Fruit fly (Drosophila melanogaster) whole organism, embryonic: ENCODE results near the gene Men.
A peak's percentile ranks its signal among the peaks of the same experiment; 100 is the strongest.

Experiments
- CG10543 ChIP-seq: fragments of 200-800 bp; sonication (Bioruptor generic); optimal IDR thresholded peaks from 3 replicates; lab custom pipeline; 2017; ENCODE audit warnings: missing biosample characterization, mild to moderate bottlenecking, missing genetic modification characterization, moderate library complexity
- CG10654 ChIP-seq: fragments of 200-800 bp; sonication (Bioruptor generic); optimal IDR thresholded peaks from 2 replicates; lab custom pipeline; 2016; ENCODE audit warnings: missing biosample characterization, missing genetic modification characterization
- CG11695 ChIP-seq: fragments of 200-800 bp; sonication (Bioruptor generic); IDR thresholded peaks from 3 replicates; pipeline ENCODE4 v1.3.6; 2022; ENCODE audit warnings: missing biosample characterization, missing genetic modification characterization
- CG13424 ChIP-seq: fragments of 200-800 bp; sonication (Bioruptor generic); optimal IDR thresholded peaks from 2 replicates; lab custom pipeline; 2019; ENCODE audit warnings: missing biosample characterization, mild to moderate bottlenecking, missing genetic modification characterization, moderate library complexity
- CG14014 ChIP-seq: fragments of 200-800 bp; sonication (Bioruptor generic); IDR thresholded peaks from 2 replicates; pipeline ENCODE4 v1.3.6; 2022; ENCODE audit warnings: missing biosample characterization, missing genetic modification characterization
- CG14860 ChIP-seq: fragments of 200-800 bp; sonication (Bioruptor generic); IDR thresholded peaks from 3 replicates; pipeline ENCODE4 v1.3.6; 2022; ENCODE audit warnings: missing biosample characterization, missing genetic modification characterization; ENCODE audit not compliant: partially characterized antibody
- CG15269 ChIP-seq: fragments of 200-800 bp; sonication (Bioruptor generic); optimal IDR thresholded peaks from 2 replicates; lab custom pipeline; 2018; ENCODE audit warnings: missing biosample characterization, mild to moderate bottlenecking, missing genetic modification characterization, moderate library complexity
- CG1602 ChIP-seq: fragments of 200-800 bp; sonication (Bioruptor generic); optimal IDR thresholded peaks from 3 replicates; lab custom pipeline; 2016; ENCODE audit warnings: missing biosample characterization, missing genetic modification characterization
- CG16779 ChIP-seq: fragments of 200-800 bp; sonication (Bioruptor generic); IDR thresholded peaks from 2 replicates; pipeline ENCODE4 v1.3.6; 2022; ENCODE audit warnings: missing biosample characterization, missing genetic modification characterization
- CG16815 ChIP-seq: fragments of 200-800 bp; sonication (Bioruptor generic); optimal IDR thresholded peaks from 3 replicates; lab custom pipeline; 2017; ENCODE audit warnings: missing biosample characterization, mild to moderate bottlenecking, missing genetic modification characterization
- CG17912 ChIP-seq: fragments of 200-800 bp; sonication (Bioruptor generic); optimal IDR thresholded peaks from 2 replicates; lab custom pipeline; 2018; ENCODE audit warnings: missing biosample characterization, mild to moderate bottlenecking, missing genetic modification characterization
- CG1792 ChIP-seq: fragments of 200-800 bp; sonication (Bioruptor generic); optimal IDR thresholded peaks from 2 replicates; lab custom pipeline; 2016; ENCODE audit warnings: missing biosample characterization, missing genetic modification characterization
- CG3065 ChIP-seq: fragments of 200-800 bp; sonication (Bioruptor generic); optimal IDR thresholded peaks from 2 replicates; lab custom pipeline; 2016; ENCODE audit warnings: missing biosample characterization, missing genetic modification characterization
- CG32767 ChIP-seq: fragments of 200-800 bp; sonication (Bioruptor generic); IDR thresholded peaks from 2 replicates; pipeline ENCODE4 v1.3.6; 2022; ENCODE audit warnings: missing biosample characterization, missing genetic modification characterization
- CG3995 ChIP-seq: fragments of 200-800 bp; sonication (Bioruptor generic); optimal IDR thresholded peaks from 3 replicates; lab custom pipeline; 2016; ENCODE audit warnings: missing biosample characterization, missing genetic modification characterization
- CG4424 ChIP-seq: fragments of 200-800 bp; sonication (Bioruptor generic); optimal IDR thresholded peaks from 3 replicates; lab custom pipeline; 2016; ENCODE audit warnings: missing biosample characterization, missing genetic modification characterization
- CG7271 ChIP-seq: fragments of 200-800 bp; sonication (Bioruptor generic); optimal IDR thresholded peaks from 2 replicates; lab custom pipeline; 2018; ENCODE audit warnings: missing biosample characterization, mild to moderate bottlenecking, missing genetic modification characterization, moderate library complexity
- CG9609 ChIP-seq: fragments of 200-800 bp; sonication (Bioruptor generic); optimal IDR thresholded peaks from 3 replicates; lab custom pipeline; 2016; ENCODE audit warnings: missing biosample characterization, missing genetic modification characterization
- Dfd ChIP-seq, 2 experiments: fragments of >200 bp; optimal IDR thresholded peaks; 2 replicates each; lab custom pipeline; 2017; ENCODE audit warnings: missing biosample characterization in 2 of 2, missing genetic modification characterization in 2 of 2
- Doc3 ChIP-seq: fragments of 200-800 bp; sonication (Bioruptor generic); IDR thresholded peaks from 3 replicates; pipeline ENCODE4 v1.3.6; 2022; ENCODE audit warnings: missing biosample characterization, missing genetic modification characterization; ENCODE audit not compliant: partially characterized antibody
- E2f2 ChIP-seq: fragments of 200-800 bp; sonication (Bioruptor generic); IDR thresholded peaks from 2 replicates; pipeline ENCODE4 v1.3.6; 2022; ENCODE audit warnings: missing biosample characterization, missing genetic modification characterization
- H15 ChIP-seq: fragments of 200-800 bp; sonication (Bioruptor generic); IDR thresholded peaks from 3 replicates; pipeline ENCODE4 v1.3.6; 2022; ENCODE audit warnings: missing biosample characterization, missing genetic modification characterization
- Hr78 ChIP-seq, 2 experiments: fragments of 200-800 bp in 1 of 2; fragments of >200 bp in 1 of 2; sonication (Bioruptor generic) in 1 of 2; optimal IDR thresholded peaks; 2 replicates each; lab custom pipeline; 2017 to 2019; ENCODE audit warnings: missing biosample characterization in 2 of 2, missing genetic modification characterization in 2 of 2, mild to moderate bottlenecking in 1 of 2, moderate library complexity in 1 of 2
- Opbp ChIP-seq: fragments of 200-800 bp; sonication (Bioruptor generic); IDR thresholded peaks from 3 replicates; pipeline ENCODE4 v1.3.6; 2022; ENCODE audit warnings: missing biosample characterization, missing genetic modification characterization; ENCODE audit not compliant: partially characterized antibody
- Pdp1 ChIP-seq, 2 experiments: fragments of 200-800 bp; sonication (Bioruptor generic); optimal IDR thresholded peaks; 3 replicates each; lab custom pipeline; 2016; ENCODE audit warnings: missing biosample characterization in 2 of 2, missing genetic modification characterization in 2 of 2, mild to moderate bottlenecking in 1 of 2, moderate library complexity in 1 of 2
- Vsx1 ChIP-seq: fragments of 200-800 bp; sonication (Bioruptor generic); optimal IDR thresholded peaks from 2 replicates; lab custom pipeline; 2017; ENCODE audit warnings: missing biosample characterization, mild to moderate bottlenecking, missing genetic modification characterization, missing genetic modification reagents
- caup ChIP-seq: fragments of 200-800 bp; sonication (Bioruptor generic); optimal IDR thresholded peaks from 3 replicates; lab custom pipeline; 2017; ENCODE audit warnings: missing biosample characterization, mild to moderate bottlenecking, missing genetic modification characterization, moderate library complexity; ENCODE audit not compliant: severe bottlenecking
- chif ChIP-seq, 2 experiments: fragments of 200-800 bp; sonication (Bioruptor generic); optimal IDR thresholded peaks; 3 replicates each; lab custom pipeline; 2016; ENCODE audit warnings: missing biosample characterization in 2 of 2, missing genetic modification characterization in 2 of 2
- chn ChIP-seq: fragments of 200-800 bp; sonication (Bioruptor generic); optimal IDR thresholded peaks from 2 replicates; lab custom pipeline; 2016; ENCODE audit warnings: missing biosample characterization, missing genetic modification characterization
- ci ChIP-seq: fragments of 200-800 bp; sonication (Bioruptor generic); IDR thresholded peaks from 3 replicates; pipeline ENCODE4 v1.3.6; 2022; ENCODE audit warnings: missing biosample characterization, missing genetic modification characterization
- crc ChIP-seq: fragments of 200-800 bp; sonication (Bioruptor generic); optimal IDR thresholded peaks from 2 replicates; lab custom pipeline; 2016; ENCODE audit warnings: missing biosample characterization, missing genetic modification characterization
- cwo ChIP-seq: fragments of 200-800 bp; sonication (Bioruptor generic); optimal IDR thresholded peaks from 3 replicates; lab custom pipeline; 2017; ENCODE audit warnings: missing biosample characterization, missing genetic modification characterization, mild to moderate bottlenecking, moderate library complexity, missing genetic modification reagents
- dmrt11E ChIP-seq: fragments of 200-800 bp; sonication (Bioruptor generic); optimal IDR thresholded peaks from 3 replicates; lab custom pipeline; 2018; ENCODE audit warnings: missing biosample characterization, mild to moderate bottlenecking, missing genetic modification characterization, moderate library complexity
- exex ChIP-seq: fragments of 200-800 bp; sonication (Bioruptor generic); optimal IDR thresholded peaks from 4 replicates; lab custom pipeline; 2018; ENCODE audit warnings: missing biosample characterization, mild to moderate bottlenecking, missing genetic modification characterization, moderate library complexity
- fru ChIP-seq: fragments of >200 bp; optimal IDR thresholded peaks from 2 replicates; lab custom pipeline; 2017
- ftz-f1 ChIP-seq: fragments of 200-800 bp; sonication (Bioruptor generic); optimal IDR thresholded peaks from 2 replicates; lab custom pipeline; 2016; ENCODE audit warnings: missing biosample characterization, missing genetic modification characterization
- grn ChIP-seq: fragments of 200-800 bp; sonication (Bioruptor generic); optimal IDR thresholded peaks from 3 replicates; lab custom pipeline; 2017; ENCODE audit warnings: missing biosample characterization, missing genetic modification characterization
- ind ChIP-seq: fragments of 200-800 bp; sonication (Bioruptor generic); optimal IDR thresholded peaks from 3 replicates; lab custom pipeline; 2016; ENCODE audit warnings: missing biosample characterization, missing genetic modification characterization
- kay ChIP-seq: fragments of 200-800 bp; sonication (Bioruptor generic); optimal IDR thresholded peaks from 2 replicates; lab custom pipeline; 2016; ENCODE audit warnings: missing biosample characterization, missing genetic modification characterization
- luna ChIP-seq: fragments of 200-800 bp; sonication (Bioruptor generic); optimal IDR thresholded peaks from 2 replicates; lab custom pipeline; 2016; ENCODE audit warnings: missing biosample characterization, missing genetic modification characterization
- oc ChIP-seq: fragments of 200-800 bp; sonication (Bioruptor generic); optimal IDR thresholded peaks from 2 replicates; lab custom pipeline; 2018; ENCODE audit warnings: missing biosample characterization, mild to moderate bottlenecking, missing genetic modification characterization, moderate library complexity
- odd ChIP-seq: fragments of 200-800 bp; sonication (Bioruptor generic); optimal IDR thresholded peaks from 2 replicates; lab custom pipeline; 2017; ENCODE audit warnings: missing biosample characterization, mild to moderate bottlenecking, missing genetic modification characterization
- rib ChIP-seq: fragments of 200-800 bp; sonication (Bioruptor generic); IDR thresholded peaks from 2 replicates; pipeline ENCODE4 v1.3.6; 2022; ENCODE audit warnings: missing biosample characterization, missing genetic modification characterization
- scrt ChIP-seq: fragments of 200-800 bp; sonication (Bioruptor generic); optimal IDR thresholded peaks from 2 replicates; lab custom pipeline; 2018; ENCODE audit warnings: missing biosample characterization, mild to moderate bottlenecking, missing genetic modification characterization, moderate library complexity
- sens ChIP-seq: fragments of 200-800 bp; sonication (Bioruptor generic); peaks from one replicate; lab custom pipeline; 2016; ENCODE audit warnings: missing biosample characterization, missing genetic modification characterization
- sr ChIP-seq: fragments of 200-800 bp; sonication (Bioruptor generic); IDR thresholded peaks from 3 replicates; pipeline ENCODE4 v1.3.6; 2022; ENCODE audit warnings: missing biosample characterization, missing genetic modification characterization
- stc ChIP-seq: fragments of 200-800 bp; sonication (Bioruptor generic); IDR thresholded peaks from 2 replicates; pipeline ENCODE4 v1.3.6; 2022; ENCODE audit warnings: missing biosample characterization, missing genetic modification characterization
- sug ChIP-seq: fragments of 200-800 bp; optimal IDR thresholded peaks from 2 replicates; lab custom pipeline; 2019; ENCODE audit warnings: missing biosample characterization, mild to moderate bottlenecking, missing genetic modification characterization, moderate library complexity
- unpg ChIP-seq: fragments of 200-800 bp; sonication (Bioruptor generic); optimal IDR thresholded peaks from 3 replicates; lab custom pipeline; 2018; ENCODE audit warnings: missing biosample characterization, mild to moderate bottlenecking, missing genetic modification characterization, moderate library complexity
- yki ChIP-seq: fragments of >200 bp; optimal IDR thresholded peaks from 3 replicates; lab custom pipeline; 2018

The Men gene

dm6 chr3R:12701257-12701656, 21.0 kb downstream of the Men start (continued):
- TF ChIP-seq unpg (GFP tag; lab: Kevin White, UChicago) (no peak), CG1792 (no peak), CG9609 (GFP tag; lab: Kevin White, UChicago) (no peak), CG4424 (no peak), ci (GFP tag; lab: Robert Waterston, UW) (peak; percentile 38; the same call in 1 of the 3 replicates), stc (GFP tag; lab: Robert Waterston, UW) (no peak), CG10654 (GFP tag; lab: Kevin White, UChicago) (no peak), rib (no peak), scrt (GFP tag; lab: Kevin White, UChicago) (no peak), chif (GFP tag; optimal IDR thresholded peaks at IDR 0.05; lab: Kevin White, UChicago) (no peak), H15 (no peak), crc (GFP tag; lab: Kevin White, UChicago) (no peak), CG17912 (no peak), sr (no peak), dmrt11E (tag; lab: Kevin White, UChicago) (peak; percentile 27), CG3995 (no peak), CG3065 (GFP tag; lab: Kevin White, UChicago) (no peak), Vsx1 (GFP tag; lab: Kevin White, UChicago) (no peak), CG11695 (no peak), caup (GFP tag; lab: Kevin White, UChicago) (no peak), odd (GFP tag; lab: Kevin White, UChicago) (no peak), E2f2 (GFP tag; lab: Robert Waterston, UW) (no peak), CG1602 (GFP tag; lab: Kevin White, UChicago) (no peak), chn (GFP tag; lab: Kevin White, UChicago) (no peak), CG16815 (no peak), Dfd (GFP tag; optimal IDR thresholded peaks at IDR 0.05; lab: Kevin White, UChicago) (no peak), CG7271 (tag; lab: Kevin White, UChicago) (no peak)

- TF ChIP-seq ftz-f1 (GFP tag; lab: Kevin White, UChicago) = peak; percentile 42
- 0 out of 2 replicates have a peak, but pooled peaks have one; percentile 32 for TF ChIP-seq CG16779 (GFP tag; lab: Robert Waterston, UW)
- peak in 1 of 2 experiments; percentile 99 for TF ChIP-seq Hr78 (GFP tag; optimal IDR thresholded peaks at IDR 0.05; lab: Kevin White, UChicago)
- no peak for TF ChIP-seq CG15269
- no peak for TF ChIP-seq yki (lab: Kevin White, UChicago)
- no peak for TF ChIP-seq CG32767 (GFP tag; lab: Robert Waterston, UW)
Observed at dm6 chr3R:12700454-12700853, 21.8 kb downstream of the Men start.

- no peak for TF ChIP-seq CG14014
- peak; percentile 66 for TF ChIP-seq exex (tag; lab: Kevin White, UChicago)
- TF ChIP-seq Opbp (GFP tag; lab: Robert Waterston, UW) = no peak
- TF ChIP-seq CG13424 = no peak
- TF ChIP-seq grn (GFP tag; lab: Kevin White, UChicago) = peak; percentile 48
- TF ChIP-seq CG14860 = no peak
- TF ChIP-seq sens (GFP tag; lab: Kevin White, UChicago) = peak; percentile 39
- TF ChIP-seq kay = peak; percentile 41
- TF ChIP-seq fru (lab: Kevin White, UChicago) = no peak
- peak; percentile 51 for TF ChIP-seq CG10543 (GFP tag; lab: Kevin White, UChicago)
- TF ChIP-seq Pdp1 (GFP tag; optimal IDR thresholded peaks at IDR 0.05; lab: Kevin White, UChicago) = peak in 1 of 2 experiments; percentile 95
- peak; percentile 66 for TF ChIP-seq sug (tag; lab: Kevin White, UChicago)
- TF ChIP-seq luna = no peak
- no peak for TF ChIP-seq oc (tag; lab: Kevin White, UChicago)
- peak; percentile 5 for TF ChIP-seq cwo (GFP tag; lab: Kevin White, UChicago)
- no peak for TF ChIP-seq Doc3 (GFP tag; lab: Robert Waterston, UW)
- no peak for TF ChIP-seq ind (GFP tag; lab: Kevin White, UChicago)
Observed at dm6 chr3R:12699620-12700378, 22.4 kb downstream of the Men start.
